Worm (Caenorhabditis elegans) whole organism, young adult: ENCODE data around the gene K06H6.2.

Experiments used
- ZK185.1 ChIP-seq: sonication (generic microtip); optimal IDR thresholded peaks from 2 replicates; lab custom pipeline; 2016; ENCODE audit warnings: mild to moderate bottlenecking, missing genetic modification characterization, missing compliant biosample characterization; ENCODE audit not compliant: poor library complexity, severe bottlenecking
- dpl-1 ChIP-seq: fragments of 150-350 bp; optimal IDR thresholded peaks from 2 replicates; lab custom pipeline; 2014; ENCODE audit warnings: missing biosample characterization, missing genetic modification reagents, missing genetic modification characterization
- gei-17 ChIP-seq: fragments of 200-800 bp; sonication (Bioruptor generic); optimal IDR thresholded peaks from 2 replicates; lab custom pipeline; 2018; ENCODE audit warnings: mild to moderate bottlenecking, missing genetic modification characterization, missing compliant biosample characterization
- hlh-12 ChIP-seq: sonication (generic microtip); optimal IDR thresholded peaks from 2 replicates; lab custom pipeline; 2016; ENCODE audit warnings: missing genetic modification characterization, missing compliant biosample characterization
- unc-62 ChIP-seq: fragments of 150-350 bp; optimal IDR thresholded peaks from 2 replicates; lab custom pipeline; 2014; ENCODE audit warnings: missing biosample characterization, missing genetic modification reagents, missing genetic modification characterization
- xnd-1 ChIP-seq: sonication (generic microtip); optimal IDR thresholded peaks from 2 replicates; lab custom pipeline; 2016; ENCODE audit warnings: missing genotype, missing genetic modification reagents, missing genetic modification characterization, missing compliant biosample characterization

ce11 chrV:576918-577317 lies 8.7 kb upstream of the K06H6.2 start:
- TF ChIP-seq unc-62 (GFP tag; lab: Kevin White, UChicago) (no peak), gei-17 (GFP tag; lab: Kevin White, UChicago) (no peak), hlh-12 (tag; lab: Kevin White, UChicago) (no peak), dpl-1 (no peak), xnd-1 (tag; lab: Kevin White, UChicago) (no peak), ZK185.1 (tag; lab: Kevin White, UChicago) (no peak)
